Worm (Caenorhabditis elegans) whole organism, young adult: ENCODE measurements around the gene F19H8.2.

Experiments used
- D2030.7 ChIP-seq: fragments of 200-800 bp; sonication (Bioruptor generic); IDR thresholded peaks from 2 replicates; pipeline ENCODE4 v1.3.6; 2022; ENCODE audit warnings: missing genetic modification reagents, missing genetic modification characterization, missing compliant biosample characterization
- F57A8.1 ChIP-seq: fragments of 200-800 bp; sonication (Bioruptor generic); optimal IDR thresholded peaks from 2 replicates; lab custom pipeline; 2018; ENCODE audit warnings: mild to moderate bottlenecking, missing genetic modification characterization, moderate library complexity, missing compliant biosample characterization
- fkh-3 ChIP-seq: sonication (generic microtip); optimal IDR thresholded peaks from 2 replicates; lab custom pipeline; 2016; ENCODE audit warnings: mild to moderate bottlenecking, missing genetic modification characterization, missing compliant biosample characterization
- pha-4 ChIP-seq: fragments of 150-350 bp; sonication (generic microtip); optimal IDR thresholded peaks from 2 replicates; lab custom pipeline; 2014; ENCODE audit warnings: missing biosample characterization, missing genetic modification reagents, missing genetic modification characterization
- snpc-4 ChIP-seq, 5 experiments: fragments of 150-350 bp in 1 of 5; sonication (generic microtip) in 4 of 5; optimal IDR thresholded peaks; 2 replicates each; lab custom pipeline; 2014 to 2018; ENCODE audit warnings: missing genetic modification characterization in 5 of 5, missing biosample characterization in 3 of 5, antibody characterized with exemption in 2 of 5, mild to moderate bottlenecking in 2 of 5, missing compliant biosample characterization in 2 of 5, missing genotype in 2 of 5, moderate library complexity in 2 of 5, missing genetic modification reagents in 1 of 5
- zim-3 ChIP-seq: sonication (generic microtip); optimal IDR thresholded peaks from 2 replicates; lab custom pipeline; 2017; ENCODE audit warnings: mild to moderate bottlenecking, missing genetic modification characterization, moderate library complexity, missing compliant biosample characterization

ce11 chrII:14605479-14605878 is at the start of gene F19H8.2:
- no peak for TF ChIP-seq zim-3
- no peak for TF ChIP-seq pha-4 (tag; lab: Kevin White, UChicago)
- TF ChIP-seq F57A8.1 (GFP tag; lab: Kevin White, UChicago), result no peak
- TF ChIP-seq fkh-3, result no peak
- TF ChIP-seq D2030.7, result no peak
- TF ChIP-seq snpc-4 (GFP tag; optimal IDR thresholded peaks at IDR 0.05; lab: Kevin White, UChicago), result no peak
- TF ChIP-seq snpc-4 (tag; optimal IDR thresholded peaks at IDR 0.05; lab: Kevin White, UChicago), result no peak
